Fruit fly (Drosophila melanogaster) whole organism, embryonic: ENCODE measurements around the gene mus101.
A peak's percentile ranks its signal among the peaks of the same experiment; 100 is the strongest.

Experiments used
- Atf-2 ChIP-seq: fragments of 200-800 bp; sonication (Bioruptor generic); optimal IDR thresholded peaks from 2 replicates; lab custom pipeline; 2016; ENCODE audit warnings: missing biosample characterization, missing genetic modification characterization
- Atf3 ChIP-seq: fragments of 200-800 bp; sonication (Bioruptor generic); optimal IDR thresholded peaks from 3 replicates; lab custom pipeline; 2016; ENCODE audit warnings: missing biosample characterization, missing genetic modification characterization
- CG11504 ChIP-seq: fragments of 200-800 bp; sonication (Bioruptor generic); optimal IDR thresholded peaks from 3 replicates; lab custom pipeline; 2019; ENCODE audit warnings: missing biosample characterization, mild to moderate bottlenecking, missing genetic modification characterization, moderate library complexity
- CG11723 ChIP-seq: fragments of 200-800 bp; sonication (Bioruptor generic); optimal IDR thresholded peaks from 2 replicates; lab custom pipeline; 2017; ENCODE audit warnings: missing biosample characterization, mild to moderate bottlenecking, missing genetic modification characterization
- CG14014 ChIP-seq: fragments of 200-800 bp; sonication (Bioruptor generic); IDR thresholded peaks from 2 replicates; pipeline ENCODE4 v1.3.6; 2022; ENCODE audit warnings: missing biosample characterization, missing genetic modification characterization
- CG1602 ChIP-seq: fragments of 200-800 bp; sonication (Bioruptor generic); optimal IDR thresholded peaks from 3 replicates; lab custom pipeline; 2016; ENCODE audit warnings: missing biosample characterization, missing genetic modification characterization
- CG17385 ChIP-seq: fragments of 200-800 bp; sonication (Bioruptor generic); optimal IDR thresholded peaks from 3 replicates; lab custom pipeline; 2018; ENCODE audit warnings: missing biosample characterization, mild to moderate bottlenecking, missing genetic modification characterization
- CG2678 ChIP-seq: fragments of 200-800 bp; sonication (Bioruptor generic); optimal IDR thresholded peaks from 3 replicates; lab custom pipeline; 2019; ENCODE audit warnings: missing biosample characterization, mild to moderate bottlenecking, missing genetic modification characterization, moderate library complexity
- CG31365 ChIP-seq: fragments of 200-800 bp; sonication (Bioruptor generic); optimal IDR thresholded peaks from 2 replicates; lab custom pipeline; 2018; ENCODE audit warnings: missing biosample characterization, mild to moderate bottlenecking, missing genetic modification characterization
- CG4820 ChIP-seq: fragments of 200-800 bp; sonication (Bioruptor generic); optimal IDR thresholded peaks from 3 replicates; lab custom pipeline; 2016; ENCODE audit warnings: missing biosample characterization, missing genetic modification characterization
- CG6175 ChIP-seq: fragments of 200-800 bp; sonication (Bioruptor generic); IDR thresholded peaks from 3 replicates; pipeline ENCODE4 v1.3.6; 2022; ENCODE audit warnings: missing biosample characterization, missing genetic modification characterization
- CG6791 ChIP-seq: fragments of 200-800 bp; sonication (Bioruptor generic); IDR thresholded peaks from 3 replicates; pipeline ENCODE4 v1.3.6; 2022; ENCODE audit warnings: missing biosample characterization, missing genetic modification characterization; ENCODE audit not compliant: partially characterized antibody
- CG6813 ChIP-seq: fragments of 200-800 bp; sonication (Bioruptor generic); optimal IDR thresholded peaks from 2 replicates; lab custom pipeline; 2017; ENCODE audit warnings: missing biosample characterization, missing genetic modification characterization, mild to moderate bottlenecking, moderate library complexity, missing genetic modification reagents
- CG8281 ChIP-seq: fragments of 200-800 bp; sonication (Bioruptor generic); optimal IDR thresholded peaks from 2 replicates; lab custom pipeline; 2018; ENCODE audit warnings: missing biosample characterization, mild to moderate bottlenecking, missing genetic modification characterization, moderate library complexity
- CG8944 ChIP-seq: fragments of 200-800 bp; sonication (Bioruptor generic); optimal IDR thresholded peaks from 3 replicates; lab custom pipeline; 2016; ENCODE audit warnings: missing biosample characterization, missing genetic modification characterization
- CHES-1-like ChIP-seq: fragments of 200-800 bp; sonication (Bioruptor generic); optimal IDR thresholded peaks from 2 replicates; lab custom pipeline; 2016; ENCODE audit warnings: missing biosample characterization, missing genetic modification characterization
- D19A ChIP-seq: fragments of 200-800 bp; optimal IDR thresholded peaks from 3 replicates; lab custom pipeline; 2019; ENCODE audit warnings: missing biosample characterization, mild to moderate bottlenecking, missing genetic modification characterization, moderate library complexity
- Dll ChIP-seq: fragments of 200-800 bp; sonication (Bioruptor generic); IDR thresholded peaks from 4 replicates; pipeline ENCODE4 v1.3.6; 2022; ENCODE audit warnings: missing biosample characterization, missing genetic modification characterization; ENCODE audit not compliant: partially characterized antibody
- Doc3 ChIP-seq: fragments of 200-800 bp; sonication (Bioruptor generic); IDR thresholded peaks from 3 replicates; pipeline ENCODE4 v1.3.6; 2022; ENCODE audit warnings: missing biosample characterization, missing genetic modification characterization; ENCODE audit not compliant: partially characterized antibody
- ERR ChIP-seq: fragments of 200-800 bp; sonication (Bioruptor generic); optimal IDR thresholded peaks from 2 replicates; lab custom pipeline; 2016; ENCODE audit warnings: missing biosample characterization, missing genetic modification characterization
- Hey ChIP-seq: fragments of 200-800 bp; sonication (Bioruptor generic); optimal IDR thresholded peaks from 3 replicates; lab custom pipeline; 2018; ENCODE audit warnings: missing biosample characterization, mild to moderate bottlenecking, missing genetic modification characterization
- Hmr ChIP-seq: fragments of 200-800 bp; sonication (Bioruptor generic); optimal IDR thresholded peaks from 3 replicates; lab custom pipeline; 2017; ENCODE audit warnings: mild to moderate bottlenecking, missing biosample characterization, missing genetic modification reagents, missing genetic modification characterization
- Hr51 ChIP-seq, 2 experiments: fragments of 200-800 bp; sonication (Bioruptor generic); optimal IDR thresholded peaks; 2 replicates in 1 of 2; 3 replicates in 1 of 2; lab custom pipeline; 2016 to 2018; ENCODE audit warnings: missing biosample characterization in 2 of 2, missing genetic modification characterization in 2 of 2, mild to moderate bottlenecking in 1 of 2, moderate library complexity in 1 of 2
- PHDP ChIP-seq: fragments of 200-800 bp; sonication (Bioruptor generic); optimal IDR thresholded peaks from 3 replicates; lab custom pipeline; 2018; ENCODE audit warnings: missing biosample characterization, mild to moderate bottlenecking, missing genetic modification characterization, moderate library complexity
- Rx ChIP-seq: fragments of 200-800 bp; sonication (Bioruptor generic); IDR thresholded peaks from 2 replicates; pipeline ENCODE4 v1.3.6; 2022; ENCODE audit warnings: missing biosample characterization, missing genetic modification characterization
- Sox102F ChIP-seq: fragments of 200-800 bp; sonication (Bioruptor generic); optimal IDR thresholded peaks from 2 replicates; lab custom pipeline; 2018; ENCODE audit warnings: missing biosample characterization, mild to moderate bottlenecking, missing genetic modification characterization, moderate library complexity
- Ssrp ChIP-seq: fragments of 200-800 bp; sonication (Bioruptor generic); optimal IDR thresholded peaks from 2 replicates; lab custom pipeline; 2018; ENCODE audit warnings: missing biosample characterization, mild to moderate bottlenecking, missing genetic modification characterization, moderate library complexity
- Trl ChIP-seq, 3 experiments: fragments of >200 bp in 2 of 3; fragments of 200-800 bp in 1 of 3; sonication (Bioruptor generic) in 1 of 3; optimal IDR thresholded peaks; 2 replicates in 1 of 3; 3 replicates in 2 of 3; lab custom pipeline; 2016 to 2017; ENCODE audit warnings: missing biosample characterization in 1 of 3, missing genetic modification characterization in 1 of 3
- Xbp1 ChIP-seq: fragments of 200-800 bp; sonication (Bioruptor generic); optimal IDR thresholded peaks from 3 replicates; lab custom pipeline; 2016; ENCODE audit warnings: missing biosample characterization, mild to moderate bottlenecking, missing genetic modification characterization
- ash1 ChIP-seq: fragments of 200-800 bp; sonication (Bioruptor generic); optimal IDR thresholded peaks from 2 replicates; lab custom pipeline; 2018; ENCODE audit warnings: missing biosample characterization, mild to moderate bottlenecking, missing genetic modification characterization
- cg ChIP-seq: fragments of 200-800 bp; sonication (Bioruptor generic); optimal IDR thresholded peaks from 3 replicates; lab custom pipeline; 2019; ENCODE audit warnings: missing biosample characterization, mild to moderate bottlenecking, missing genetic modification characterization, moderate library complexity
- chm ChIP-seq: fragments of 200-800 bp; sonication (Bioruptor generic); IDR thresholded peaks from 2 replicates; pipeline ENCODE4 v1.3.6; 2022; ENCODE audit warnings: missing biosample characterization, missing genetic modification characterization
- disco-r ChIP-seq: fragments of 200-800 bp; sonication (Bioruptor generic); optimal IDR thresholded peaks from 2 replicates; lab custom pipeline; 2016; ENCODE audit warnings: missing biosample characterization, missing genetic modification characterization
- fu2 ChIP-seq: fragments of 200-800 bp; sonication (Bioruptor generic); optimal IDR thresholded peaks from 2 replicates; lab custom pipeline; 2016; ENCODE audit warnings: missing biosample characterization, missing genetic modification characterization
- nom ChIP-seq: fragments of 200-800 bp; sonication (Bioruptor generic); optimal IDR thresholded peaks from 2 replicates; lab custom pipeline; 2017; ENCODE audit warnings: missing biosample characterization, missing genetic modification characterization, mild to moderate bottlenecking, moderate library complexity, missing genetic modification reagents
- oc ChIP-seq: fragments of 200-800 bp; sonication (Bioruptor generic); optimal IDR thresholded peaks from 2 replicates; lab custom pipeline; 2018; ENCODE audit warnings: missing biosample characterization, mild to moderate bottlenecking, missing genetic modification characterization, moderate library complexity
- odd ChIP-seq: fragments of 200-800 bp; sonication (Bioruptor generic); optimal IDR thresholded peaks from 2 replicates; lab custom pipeline; 2017; ENCODE audit warnings: missing biosample characterization, mild to moderate bottlenecking, missing genetic modification characterization
- p53 ChIP-seq: fragments of 200-800 bp; sonication (Bioruptor generic); optimal IDR thresholded peaks from 2 replicates; lab custom pipeline; 2016; ENCODE audit warnings: missing biosample characterization, missing genetic modification characterization
- repo ChIP-seq: fragments of 200-800 bp; sonication (Bioruptor generic); optimal IDR thresholded peaks from 2 replicates; lab custom pipeline; 2016; ENCODE audit warnings: missing biosample characterization, missing genetic modification characterization
- rib ChIP-seq: fragments of 200-800 bp; sonication (Bioruptor generic); IDR thresholded peaks from 2 replicates; pipeline ENCODE4 v1.3.6; 2022; ENCODE audit warnings: missing biosample characterization, missing genetic modification characterization
- row ChIP-seq: fragments of 200-800 bp; sonication (Bioruptor generic); IDR thresholded peaks from 3 replicates; pipeline ENCODE4 v1.3.6; 2022; ENCODE audit warnings: missing biosample characterization, missing genetic modification characterization
- slou ChIP-seq: fragments of 200-800 bp; sonication (Bioruptor generic); optimal IDR thresholded peaks from 3 replicates; lab custom pipeline; 2016; ENCODE audit warnings: missing biosample characterization, missing genetic modification characterization
- sob ChIP-seq: fragments of 200-800 bp; sonication (Bioruptor generic); IDR thresholded peaks from 2 replicates; pipeline ENCODE4 v1.3.6; 2022; ENCODE audit warnings: missing biosample characterization, missing genetic modification characterization
- sr ChIP-seq: fragments of 200-800 bp; sonication (Bioruptor generic); IDR thresholded peaks from 3 replicates; pipeline ENCODE4 v1.3.6; 2022; ENCODE audit warnings: missing biosample characterization, missing genetic modification characterization
- ttk ChIP-seq: fragments of 200-800 bp; sonication (Bioruptor generic); IDR thresholded peaks from 2 replicates; pipeline ENCODE4 v2.1.2; 2022; ENCODE audit warnings: missing biosample characterization, missing genetic modification characterization
- unc-4 ChIP-seq: fragments of 200-800 bp; sonication (Bioruptor generic); IDR thresholded peaks from 2 replicates; pipeline ENCODE4 v1.3.6; 2022; ENCODE audit warnings: missing biosample characterization, missing genetic modification characterization; ENCODE audit not compliant: partially characterized antibody
- usp ChIP-seq: fragments of >200 bp; optimal IDR thresholded peaks from 2 replicates; lab custom pipeline; 2017; ENCODE audit warnings: missing biosample characterization, missing genetic modification characterization
- wek ChIP-seq: fragments of 200-800 bp; sonication (Bioruptor generic); optimal IDR thresholded peaks from 3 replicates; lab custom pipeline; 2018; ENCODE audit warnings: missing biosample characterization, mild to moderate bottlenecking, missing genetic modification characterization, moderate library complexity
- wor ChIP-seq: fragments of 200-800 bp; sonication (Bioruptor generic); IDR thresholded peaks from 2 replicates; pipeline ENCODE4 v1.3.6; 2022; ENCODE audit warnings: missing biosample characterization, missing genetic modification characterization

mus101 gene

DNA sequence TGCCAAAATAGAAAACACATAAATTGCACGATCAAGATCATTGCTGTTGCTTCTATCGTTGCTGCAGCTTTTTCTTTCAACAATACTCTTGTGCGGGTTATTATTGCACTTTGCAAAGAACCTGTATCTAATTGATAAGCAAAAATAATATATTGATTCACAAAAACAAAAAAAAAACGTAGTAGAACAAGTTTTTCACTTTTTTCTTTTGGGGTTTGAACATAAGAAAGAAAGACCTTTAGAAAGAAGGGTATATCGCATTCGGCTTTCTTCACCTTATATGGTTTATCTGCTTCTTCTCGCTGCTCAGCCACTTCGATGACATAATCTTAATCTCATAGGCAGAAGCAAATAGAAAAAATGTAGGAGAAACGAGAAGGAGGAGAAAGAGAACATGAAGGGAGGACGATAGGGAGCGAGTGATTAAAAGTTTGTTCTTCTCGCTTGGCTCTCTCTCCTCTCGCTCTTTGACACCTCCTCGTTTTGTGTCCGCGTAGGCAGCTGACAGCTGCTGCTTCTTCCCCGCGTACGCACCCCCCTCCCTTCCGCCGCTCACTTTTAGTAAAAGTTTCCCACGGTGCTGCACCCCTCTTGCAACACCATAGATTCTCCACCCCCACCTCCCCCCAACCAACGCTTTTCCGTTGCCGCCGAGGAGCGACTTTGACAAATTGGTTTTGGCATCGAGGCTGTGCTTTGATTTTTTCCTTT is 23.2 kb upstream of the mus101 start:
- no peak for TF ChIP-seq chm (GFP tag; lab: Robert Waterston, UW)
- TF ChIP-seq D19A (tag; lab: Kevin White, UChicago) = peak; percentile 62
- TF ChIP-seq Dll = no peak
- no peak for TF ChIP-seq Atf-2 (GFP tag; lab: Kevin White, UChicago)
- no peak for TF ChIP-seq oc (tag; lab: Kevin White, UChicago)
- no peak for TF ChIP-seq Hmr (GFP tag; lab: Kevin White, UChicago)
- no peak for TF ChIP-seq disco-r
- TF ChIP-seq Sox102F (GFP tag; lab: Kevin White, UChicago) = peak; percentile 5
- TF ChIP-seq usp = no peak
- no peak for TF ChIP-seq repo (GFP tag; lab: Kevin White, UChicago)
- TF ChIP-seq p53 = no peak
- TF ChIP-seq Hr51 (GFP tag; optimal IDR thresholded peaks at IDR 0.05; lab: Kevin White, UChicago) = peak in 1 of 2 experiments; percentile 12
- TF ChIP-seq CG6175 = no peak
- no peak for TF ChIP-seq CHES-1-like (GFP tag; lab: Kevin White, UChicago)
- TF ChIP-seq wek (GFP tag; lab: Kevin White, UChicago) = no peak
- no peak for TF ChIP-seq unc-4 (GFP tag; lab: Robert Waterston, UW)
- peak in 1 of 2 experiments; percentile 2 for TF ChIP-seq Trl (optimal IDR thresholded peaks at IDR 0.05; lab: Kevin White, UChicago)
- no peak for TF ChIP-seq Trl (GFP tag; optimal IDR thresholded peaks at IDR 0.05; lab: Kevin White, UChicago)
- no peak for TF ChIP-seq odd (GFP tag; lab: Kevin White, UChicago)
- peak; percentile 7 for TF ChIP-seq CG2678
- TF ChIP-seq sr = peak; percentile 84
- TF ChIP-seq rib (GFP tag; lab: Robert Waterston, UW) = no peak
- no peak for TF ChIP-seq Atf3 (GFP tag; lab: Kevin White, UChicago)
- TF ChIP-seq CG4820 (GFP tag; lab: Kevin White, UChicago) = no peak
- TF ChIP-seq wor (GFP tag; lab: Robert Waterston, UW) = no peak
- no peak for TF ChIP-seq Xbp1
- TF ChIP-seq ttk (GFP tag; lab: Robert Waterston, UW) = no peak
- TF ChIP-seq CG11723 (GFP tag; lab: Kevin White, UChicago) = no peak
- no peak for TF ChIP-seq CG6791 (GFP tag; lab: Robert Waterston, UW)
- TF ChIP-seq Ssrp (tag; lab: Kevin White, UChicago) = no peak
- no peak for TF ChIP-seq CG8281 (tag; lab: Kevin White, UChicago)
- TF ChIP-seq slou (GFP tag; lab: Kevin White, UChicago) = no peak
- no peak for TF ChIP-seq CG8944 (GFP tag; lab: Kevin White, UChicago)
- TF ChIP-seq CG11504 (tag; lab: Kevin White, UChicago) = peak; percentile 26
- no peak for TF ChIP-seq cg (GFP tag; lab: Kevin White, UChicago)
- peak; percentile 14 for TF ChIP-seq CG17385
- TF ChIP-seq CG1602 (GFP tag; lab: Kevin White, UChicago) = no peak
- TF ChIP-seq CG31365 (tag; lab: Kevin White, UChicago) = no peak
- TF ChIP-seq ERR = no peak
- no peak for TF ChIP-seq Rx
- TF ChIP-seq sob (GFP tag; lab: Robert Waterston, UW) = 0 out of 2 replicates have a peak, but pooled peaks have one; percentile 14
- TF ChIP-seq row (GFP tag; lab: Robert Waterston, UW) = peak; percentile 29; the same call in 1 of the 3 replicates
- no peak for TF ChIP-seq Doc3
- TF ChIP-seq CG14014 (GFP tag; lab: Robert Waterston, UW) = no peak
- TF ChIP-seq CG6813 (GFP tag; lab: Kevin White, UChicago) = no peak
- TF ChIP-seq nom (GFP tag; lab: Kevin White, UChicago) = no peak
- no peak for TF ChIP-seq fu2 (GFP tag; lab: Kevin White, UChicago)
- no peak for TF ChIP-seq Hey (tag; lab: Kevin White, UChicago)
- TF ChIP-seq ash1 (GFP tag; lab: Kevin White, UChicago) = no peak
- no peak for TF ChIP-seq PHDP (tag; lab: Kevin White, UChicago)
